Worm (Caenorhabditis elegans): ENCODE measurements around the gene acs-10.

ce11 chrV:14147114-14147513, 815 bp downstream of the acs-10 start:
- TF ChIP-seq ama-1 (optimal IDR thresholded peaks at IDR 0.05), result no peak
- no peak for TF ChIP-seq ets-7 (tag; optimal IDR thresholded peaks at IDR 0.05)
- no peak for TF ChIP-seq B0310.2 (tag; optimal IDR thresholded peaks at IDR 0.05)
- no peak for TF ChIP-seq flt-1 (GFP tag; IDR thresholded peaks at IDR 0.05)
- no peak for TF ChIP-seq scrt-1 (GFP tag; IDR thresholded peaks at IDR 0.05)
- TF ChIP-seq hnd-1 (tag; optimal IDR thresholded peaks at IDR 0.05), result no peak
- TF ChIP-seq ceh-13 (GFP tag; optimal IDR thresholded peaks at IDR 0.05), result no peak
- TF ChIP-seq tra-4 (tag; optimal IDR thresholded peaks at IDR 0.05), result no peak
